Worm (Caenorhabditis elegans) whole organism, L2 larva: ENCODE results near the gene W09D6.5.

Experiments
- aly-2 ChIP-seq: fragments of 150-350 bp; optimal IDR thresholded peaks from 2 replicates; lab custom pipeline; 2014; ENCODE audit warnings: missing biosample characterization, missing genetic modification characterization
- lin-13 ChIP-seq: fragments of 150-350 bp; optimal IDR thresholded peaks from 2 replicates; lab custom pipeline; 2014; ENCODE audit warnings: missing biosample characterization, missing genetic modification reagents, missing genetic modification characterization
- nhr-11 ChIP-seq: fragments of 150-350 bp; optimal IDR thresholded peaks from 2 replicates; lab custom pipeline; 2014; ENCODE audit warnings: missing biosample characterization, missing genetic modification characterization
- nhr-237 ChIP-seq: fragments of 150-350 bp; optimal IDR thresholded peaks from 2 replicates; lab custom pipeline; 2014; ENCODE audit warnings: missing biosample characterization, missing genetic modification characterization
- snpc-4 ChIP-seq: fragments of 150-350 bp; optimal IDR thresholded peaks from 2 replicates; lab custom pipeline; 2014; ENCODE audit warnings: missing biosample characterization, missing genetic modification characterization
- unc-39 ChIP-seq: fragments of 150-350 bp; optimal IDR thresholded peaks from 2 replicates; lab custom pipeline; 2014; ENCODE audit warnings: missing biosample characterization, missing genetic modification characterization

DNA sequence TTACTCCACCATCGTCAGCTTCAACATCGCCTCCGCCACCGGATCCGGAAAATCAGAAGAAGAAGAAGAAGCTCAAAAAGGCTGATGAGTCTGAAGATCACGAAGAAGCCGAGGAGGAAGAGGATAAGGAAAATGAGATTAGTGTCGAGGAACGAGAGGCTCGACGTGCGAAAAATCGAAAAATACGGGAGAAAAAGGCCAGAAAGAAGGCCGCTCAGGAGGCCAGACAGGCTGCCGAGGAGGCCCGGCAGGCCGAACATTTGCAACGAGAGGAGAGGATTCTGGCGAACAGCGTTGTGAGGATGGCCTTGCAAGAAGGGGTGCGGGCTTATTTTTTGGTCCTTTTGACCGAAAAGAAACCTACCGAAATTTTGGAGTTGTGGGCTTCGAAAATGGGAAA, 43.1 kb upstream of the W09D6.5 start:
- no peak for TF ChIP-seq nhr-237 (tag; lab: Kevin White, UChicago)
- TF ChIP-seq lin-13, result no peak
- no peak for TF ChIP-seq unc-39 (tag; lab: Kevin White, UChicago)
- no peak for TF ChIP-seq nhr-11 (tag; lab: Kevin White, UChicago)
- TF ChIP-seq snpc-4 (tag; lab: Kevin White, UChicago), result no peak
- TF ChIP-seq aly-2, result no peak
